Fruit fly (Drosophila melanogaster) whole organism, embryonic: ENCODE measurements around the gene CG33235.

Source experiments
- Ada2b ChIP-seq: fragments of 200-800 bp; sonication (Bioruptor generic); IDR thresholded peaks from 2 replicates; pipeline ENCODE4 v1.3.6; 2022; ENCODE audit warnings: missing biosample characterization, missing genetic modification characterization
- Aef1 ChIP-seq: fragments of 200-800 bp; sonication (Bioruptor generic); IDR thresholded peaks from 3 replicates; pipeline ENCODE4 v1.3.6; 2022; ENCODE audit warnings: missing biosample characterization, missing genetic modification characterization
- CG10209 ChIP-seq: fragments of 200-800 bp; sonication (Bioruptor generic); optimal IDR thresholded peaks from 3 replicates; lab custom pipeline; 2017; ENCODE audit warnings: missing biosample characterization, mild to moderate bottlenecking, missing genetic modification characterization, missing genetic modification reagents
- CG10654 ChIP-seq: fragments of 200-800 bp; sonication (Bioruptor generic); optimal IDR thresholded peaks from 2 replicates; lab custom pipeline; 2016; ENCODE audit warnings: missing biosample characterization, missing genetic modification characterization
- CG11093 ChIP-seq: fragments of 200-800 bp; sonication (Bioruptor generic); IDR thresholded peaks from 3 replicates; pipeline ENCODE4 v1.3.6; 2022; ENCODE audit warnings: missing biosample characterization, missing genetic modification characterization
- CG11696 ChIP-seq: fragments of 200-800 bp; sonication (Bioruptor generic); IDR thresholded peaks from 2 replicates; pipeline ENCODE4 v1.3.6; 2022; ENCODE audit warnings: missing biosample characterization, missing genetic modification characterization
- CG12769 ChIP-seq: fragments of 200-800 bp; sonication (Bioruptor generic); optimal IDR thresholded peaks from 2 replicates; lab custom pipeline; 2019; ENCODE audit warnings: missing biosample characterization, mild to moderate bottlenecking, missing genetic modification characterization, moderate library complexity
- CG13296 ChIP-seq: fragments of 200-800 bp; sonication (Bioruptor generic); optimal IDR thresholded peaks from 3 replicates; lab custom pipeline; 2018; ENCODE audit warnings: missing biosample characterization, mild to moderate bottlenecking, missing genetic modification characterization
- CG13894 ChIP-seq: fragments of 200-800 bp; sonication (Bioruptor generic); optimal IDR thresholded peaks from 3 replicates; lab custom pipeline; 2018; ENCODE audit warnings: missing biosample characterization, mild to moderate bottlenecking, missing genetic modification characterization, moderate library complexity
- CG15601 ChIP-seq: fragments of 200-800 bp; sonication (Bioruptor generic); optimal IDR thresholded peaks from 3 replicates; lab custom pipeline; 2019; ENCODE audit warnings: missing biosample characterization, mild to moderate bottlenecking, missing genetic modification characterization, moderate library complexity
- CG1603 ChIP-seq: fragments of 200-800 bp; sonication (Bioruptor generic); optimal IDR thresholded peaks from 2 replicates; lab custom pipeline; 2019; ENCODE audit warnings: missing biosample characterization, mild to moderate bottlenecking, missing genetic modification characterization, moderate library complexity
- CG17385 ChIP-seq: fragments of 200-800 bp; sonication (Bioruptor generic); optimal IDR thresholded peaks from 3 replicates; lab custom pipeline; 2018; ENCODE audit warnings: missing biosample characterization, mild to moderate bottlenecking, missing genetic modification characterization
- CG1792 ChIP-seq: fragments of 200-800 bp; sonication (Bioruptor generic); optimal IDR thresholded peaks from 2 replicates; lab custom pipeline; 2016; ENCODE audit warnings: missing biosample characterization, missing genetic modification characterization
- CG3281 ChIP-seq: fragments of 200-800 bp; sonication (Bioruptor generic); optimal IDR thresholded peaks from 3 replicates; lab custom pipeline; 2017; ENCODE audit warnings: missing biosample characterization, mild to moderate bottlenecking, missing genetic modification characterization
- CG3847 ChIP-seq: fragments of 200-800 bp; sonication (Bioruptor generic); IDR thresholded peaks from 2 replicates; pipeline ENCODE4 v1.3.6; 2022; ENCODE audit warnings: missing biosample characterization, missing genetic modification characterization
- CG4404 ChIP-seq: fragments of 200-800 bp; sonication (Bioruptor generic); IDR thresholded peaks from 2 replicates; pipeline ENCODE4 v1.3.6; 2022; ENCODE audit warnings: missing biosample characterization, missing genetic modification characterization
- CG4730 ChIP-seq: fragments of 200-800 bp; sonication (Bioruptor generic); IDR thresholded peaks from 2 replicates; pipeline ENCODE4 v1.3.6; 2022; ENCODE audit warnings: missing biosample characterization, missing genetic modification characterization
- CG6272 ChIP-seq: fragments of 200-800 bp; sonication (Bioruptor generic); IDR thresholded peaks from 2 replicates; pipeline ENCODE4 v1.3.6; 2022; ENCODE audit warnings: missing biosample characterization, missing genetic modification characterization
- CG7839 ChIP-seq: fragments of 200-800 bp; sonication (Bioruptor generic); optimal IDR thresholded peaks from 3 replicates; lab custom pipeline; 2018; ENCODE audit warnings: missing biosample characterization, mild to moderate bottlenecking, missing genetic modification characterization, moderate library complexity
- CG8089 ChIP-seq: fragments of 200-800 bp; sonication (Bioruptor generic); optimal IDR thresholded peaks from 3 replicates; lab custom pipeline; 2016; ENCODE audit warnings: missing biosample characterization, missing genetic modification characterization
- CG8944 ChIP-seq: fragments of 200-800 bp; sonication (Bioruptor generic); optimal IDR thresholded peaks from 3 replicates; lab custom pipeline; 2016; ENCODE audit warnings: missing biosample characterization, missing genetic modification characterization
- CG9215 ChIP-seq: fragments of 200-800 bp; sonication (Bioruptor generic); IDR thresholded peaks from 2 replicates; pipeline ENCODE4 v1.3.6; 2022; ENCODE audit warnings: missing biosample characterization, missing genetic modification characterization
- Camta ChIP-seq: fragments of 200-800 bp; sonication (Bioruptor generic); optimal IDR thresholded peaks from 2 replicates; lab custom pipeline; 2016; ENCODE audit warnings: missing biosample characterization, missing genetic modification characterization
- ERR ChIP-seq: fragments of 200-800 bp; sonication (Bioruptor generic); optimal IDR thresholded peaks from 2 replicates; lab custom pipeline; 2016; ENCODE audit warnings: missing biosample characterization, missing genetic modification characterization
- Fer2 ChIP-seq: fragments of 200-800 bp; sonication (Bioruptor generic); optimal IDR thresholded peaks from 2 replicates; lab custom pipeline; 2018; ENCODE audit warnings: missing biosample characterization, mild to moderate bottlenecking, missing genetic modification characterization, moderate library complexity
- H15 ChIP-seq: fragments of 200-800 bp; sonication (Bioruptor generic); IDR thresholded peaks from 3 replicates; pipeline ENCODE4 v1.3.6; 2022; ENCODE audit warnings: missing biosample characterization, missing genetic modification characterization
- HLH54F ChIP-seq: fragments of 200-800 bp; sonication (Bioruptor generic); optimal IDR thresholded peaks from 3 replicates; lab custom pipeline; 2016; ENCODE audit warnings: missing biosample characterization, missing genetic modification characterization
- Hey ChIP-seq: fragments of 200-800 bp; sonication (Bioruptor generic); optimal IDR thresholded peaks from 3 replicates; lab custom pipeline; 2018; ENCODE audit warnings: missing biosample characterization, mild to moderate bottlenecking, missing genetic modification characterization
- Hr78 ChIP-seq, 2 experiments: fragments of 200-800 bp in 1 of 2; fragments of >200 bp in 1 of 2; sonication (Bioruptor generic) in 1 of 2; optimal IDR thresholded peaks; 2 replicates each; lab custom pipeline; 2017 to 2019; ENCODE audit warnings: missing biosample characterization in 2 of 2, missing genetic modification characterization in 2 of 2, mild to moderate bottlenecking in 1 of 2, moderate library complexity in 1 of 2
- Med ChIP-seq: fragments of 200-800 bp; sonication (Bioruptor generic); peaks from one replicate; lab custom pipeline; 2016; ENCODE audit warnings: missing biosample characterization, missing genetic modification characterization, mild to moderate bottlenecking, inconsistent platforms, moderate library complexity
- Mes4 ChIP-seq: fragments of 200-800 bp; sonication (Bioruptor generic); optimal IDR thresholded peaks from 2 replicates; lab custom pipeline; 2016; ENCODE audit warnings: missing biosample characterization, missing genetic modification characterization
- Mrtf ChIP-seq: fragments of 200-800 bp; sonication (Bioruptor generic); IDR thresholded peaks from 3 replicates; pipeline ENCODE4 v1.3.6; 2022; ENCODE audit warnings: missing biosample characterization, missing genetic modification characterization
- Myb ChIP-seq: fragments of 200-800 bp; sonication (Bioruptor generic); optimal IDR thresholded peaks from 2 replicates; lab custom pipeline; 2016; ENCODE audit warnings: missing biosample characterization, missing genetic modification characterization
- Oaz ChIP-seq: fragments of 200-800 bp; sonication (Bioruptor generic); IDR thresholded peaks from 2 replicates; pipeline ENCODE4 v1.3.6; 2022; ENCODE audit warnings: missing biosample characterization, missing genetic modification characterization
- Usf ChIP-seq: fragments of 200-800 bp; sonication (Bioruptor generic); optimal IDR thresholded peaks from 2 replicates; lab custom pipeline; 2017; ENCODE audit warnings: missing genotype, missing biosample characterization, missing genetic modification characterization
- ap ChIP-seq: fragments of 200-800 bp; sonication (Bioruptor generic); IDR thresholded peaks from 2 replicates; pipeline ENCODE4 v1.3.6; 2022; ENCODE audit warnings: missing biosample characterization, missing genetic modification characterization
- caup ChIP-seq: fragments of 200-800 bp; sonication (Bioruptor generic); optimal IDR thresholded peaks from 3 replicates; lab custom pipeline; 2017; ENCODE audit warnings: missing biosample characterization, mild to moderate bottlenecking, missing genetic modification characterization, moderate library complexity; ENCODE audit not compliant: severe bottlenecking
- chm ChIP-seq: fragments of 200-800 bp; sonication (Bioruptor generic); IDR thresholded peaks from 2 replicates; pipeline ENCODE4 v1.3.6; 2022; ENCODE audit warnings: missing biosample characterization, missing genetic modification characterization
- da ChIP-seq: fragments of 200-800 bp; sonication (Bioruptor generic); optimal IDR thresholded peaks from 2 replicates; lab custom pipeline; 2016; ENCODE audit warnings: missing biosample characterization, missing genetic modification characterization
- eyg ChIP-seq: fragments of 200-800 bp; sonication (Bioruptor generic); optimal IDR thresholded peaks from 3 replicates; lab custom pipeline; 2016; ENCODE audit warnings: missing biosample characterization, missing genetic modification characterization
- fd102C ChIP-seq: fragments of 200-800 bp; sonication (Bioruptor generic); optimal IDR thresholded peaks from 2 replicates; lab custom pipeline; 2018; ENCODE audit warnings: missing biosample characterization, mild to moderate bottlenecking, missing genetic modification characterization, moderate library complexity
- gem ChIP-seq: fragments of 200-800 bp; sonication (Bioruptor generic); optimal IDR thresholded peaks from 2 replicates; lab custom pipeline; 2019; ENCODE audit warnings: missing biosample characterization, mild to moderate bottlenecking, missing genetic modification characterization, moderate library complexity
- hkb ChIP-seq, 2 experiments: fragments of 200-800 bp in 1 of 2; fragments of >200 bp in 1 of 2; sonication (Bioruptor generic) in 1 of 2; IDR thresholded peaks in 1 of 2; optimal IDR thresholded peaks in 1 of 2; 2 replicates each; pipeline versions ENCODE4 v1.3.6 to Lab custom; 2017 to 2022; ENCODE audit warnings: missing biosample characterization in 1 of 2, missing genetic modification characterization in 1 of 2
- otp ChIP-seq: fragments of 200-800 bp; sonication (Bioruptor generic); IDR thresholded peaks from 3 replicates; pipeline ENCODE4, ENCODE4 v1.3.6; 2022; ENCODE audit warnings: missing biosample characterization, missing genetic modification characterization
- psq ChIP-seq: fragments of 200-800 bp; sonication (Bioruptor generic); optimal IDR thresholded peaks from 2 replicates; lab custom pipeline; 2017; ENCODE audit warnings: missing biosample characterization, missing genetic modification characterization
- sim ChIP-seq: fragments of 200-800 bp; sonication (Bioruptor generic); IDR thresholded peaks from 2 replicates; pipeline ENCODE4 v1.3.6; 2022; ENCODE audit warnings: missing biosample characterization, missing genetic modification characterization
- sob ChIP-seq: fragments of 200-800 bp; sonication (Bioruptor generic); IDR thresholded peaks from 2 replicates; pipeline ENCODE4 v1.3.6; 2022; ENCODE audit warnings: missing biosample characterization, missing genetic modification characterization
- tap ChIP-seq: fragments of 200-800 bp; optimal IDR thresholded peaks from 3 replicates; lab custom pipeline; 2019; ENCODE audit warnings: missing biosample characterization, mild to moderate bottlenecking, missing genetic modification characterization, moderate library complexity
- vvl ChIP-seq: fragments of 200-800 bp; sonication (Bioruptor generic); IDR thresholded peaks from 2 replicates; pipeline ENCODE4 v1.3.6; 2022; ENCODE audit warnings: missing biosample characterization, missing genetic modification characterization

The CG33235 gene

dm6 chrX:11451027-11451572 is 40.3 kb downstream of the CG33235 start (continued):
- peak; percentile 42; the same call in 1 of the 2 replicates for TF ChIP-seq CG3847 (GFP tag; lab: Robert Waterston, UW)
- no peak for TF ChIP-seq Hey (tag; lab: Kevin White, UChicago)
- TF ChIP-seq CG6272 (GFP tag; lab: Robert Waterston, UW), result peak; percentile 35; the same call in 1 of the 2 replicates
- TF ChIP-seq sim (GFP tag; lab: Robert Waterston, UW), result no peak
- peak; percentile 60 for TF ChIP-seq sob
- peak; percentile 12 for TF ChIP-seq CG13894 (tag; lab: Kevin White, UChicago)
- TF ChIP-seq Myb (GFP tag; lab: Kevin White, UChicago), result peak; percentile 17
- TF ChIP-seq CG13296 (GFP tag; lab: Kevin White, UChicago), result peak; percentile 57
- peak; percentile 24 for TF ChIP-seq CG1792 (GFP tag; lab: Kevin White, UChicago)
- peak; percentile 64 for TF ChIP-seq CG1603
- TF ChIP-seq eyg, result no peak
- peak; percentile 37 for TF ChIP-seq caup (GFP tag; lab: Kevin White, UChicago)
- no peak for TF ChIP-seq Camta (GFP tag; lab: Kevin White, UChicago)
- peak; percentile 87 for TF ChIP-seq Med (GFP tag; lab: Kevin White, UChicago)
- peak; percentile 37; the same call in 1 of the 2 replicates for TF ChIP-seq ap (GFP tag; lab: Robert Waterston, UW)
- TF ChIP-seq CG9215 (GFP tag; lab: Robert Waterston, UW), result peak; percentile 52; the same call in 1 of the 2 replicates
- TF ChIP-seq CG15601, result no peak
- peak; percentile 32 for TF ChIP-seq Fer2 (tag; lab: Kevin White, UChicago)
- TF ChIP-seq psq (GFP tag; lab: Kevin White, UChicago), result no peak
- no peak for TF ChIP-seq da (GFP tag; lab: Kevin White, UChicago)
- peak; percentile 63 for TF ChIP-seq gem (tag; lab: Kevin White, UChicago)
- TF ChIP-seq CG4730, result 0 out of 2 replicates have a peak, but pooled peaks have one; percentile 14
- TF ChIP-seq CG4404 (GFP tag; lab: Robert Waterston, UW), result 0 out of 2 replicates have a peak, but pooled peaks have one; percentile 33
- peak; percentile 33 for TF ChIP-seq CG3281 (GFP tag; lab: Kevin White, UChicago)
- TF ChIP-seq Mrtf (GFP tag; lab: Robert Waterston, UW), result 0 out of 3 replicates have a peak, but pooled peaks have one; percentile 54
- TF ChIP-seq CG7839, result peak; percentile 60
- TF ChIP-seq Mes4 (GFP tag; lab: Kevin White, UChicago), result no peak
- TF ChIP-seq Ada2b (GFP tag; lab: Robert Waterston, UW), result peak; percentile 64
- TF ChIP-seq vvl, result peak; percentile 77; the same call in 1 of the 2 replicates
- no peak for TF ChIP-seq fd102C
- 0 out of 2 replicates have a peak, but pooled peaks have one; percentile 31 for TF ChIP-seq chm
- TF ChIP-seq H15 (GFP tag; lab: Robert Waterston, UW), result peak; percentile 64; the same call in 2 of the 3 replicates
- peak; percentile 48 for TF ChIP-seq tap (tag; lab: Kevin White, UChicago)
- no peak for TF ChIP-seq CG11696 (GFP tag; lab: Robert Waterston, UW)
- TF ChIP-seq hkb (optimal IDR thresholded peaks at IDR 0.05; lab: Kevin White, UChicago), result no peak
- peak; percentile 54 for TF ChIP-seq hkb (GFP tag; IDR thresholded peaks at IDR 0.05; lab: Robert Waterston, UW)
- peak; percentile 4 for TF ChIP-seq ERR (GFP tag; lab: Kevin White, UChicago)
- TF ChIP-seq CG8089 (GFP tag; lab: Kevin White, UChicago), result peak; percentile 47
- TF ChIP-seq Aef1 (GFP tag; lab: Robert Waterston, UW), result peak; percentile 52; the same call in 1 of the 3 replicates
- TF ChIP-seq CG10209 (GFP tag; lab: Kevin White, UChicago), result peak; percentile 12
- peak; percentile 77 for TF ChIP-seq CG12769 (tag; lab: Kevin White, UChicago)
- peak; percentile 26 for TF ChIP-seq CG17385
- no peak for TF ChIP-seq CG10654
- TF ChIP-seq Usf (GFP tag; lab: Kevin White, UChicago), result no peak
- TF ChIP-seq HLH54F, result peak; percentile 38
- peak; percentile 7 for TF ChIP-seq CG8944 (GFP tag; lab: Kevin White, UChicago)
- TF ChIP-seq Hr78 (GFP tag; optimal IDR thresholded peaks at IDR 0.05; lab: Kevin White, UChicago), result no peak
- TF ChIP-seq CG11093 (GFP tag; lab: Robert Waterston, UW), result no peak
- 0 out of 2 replicates have a peak, but pooled peaks have one; percentile 42 for TF ChIP-seq Oaz
- TF ChIP-seq otp (GFP tag; lab: Robert Waterston, UW), result no peak
